Worm (Caenorhabditis elegans) whole organism, L3 larva: ENCODE data around the gene F31E9.3.

Experiments
- R02D3.7 ChIP-seq: fragments of 150-350 bp; optimal IDR thresholded peaks from 2 replicates; lab custom pipeline; 2014; ENCODE audit warnings: missing biosample characterization, missing genetic modification characterization
- ZK546.5 ChIP-seq: sonication (generic microtip); optimal IDR thresholded peaks from 2 replicates; lab custom pipeline; 2017; ENCODE audit warnings: missing biosample characterization, missing genetic modification characterization
- aly-2 ChIP-seq: fragments of 150-350 bp; optimal IDR thresholded peaks from 2 replicates; lab custom pipeline; 2014; ENCODE audit warnings: missing biosample characterization, missing genetic modification characterization
- ama-1 ChIP-seq: fragments of 150-350 bp; optimal IDR thresholded peaks from 2 replicates; lab custom pipeline; 2018
- ceh-16 ChIP-seq: sonication (generic microtip); optimal IDR thresholded peaks from 2 replicates; lab custom pipeline; 2017; ENCODE audit warnings: missing biosample characterization, missing genetic modification characterization
- ceh-28 ChIP-seq: fragments of 150-350 bp; optimal IDR thresholded peaks from 2 replicates; lab custom pipeline; 2014; ENCODE audit warnings: missing biosample characterization, missing genetic modification reagents, missing genetic modification characterization
- ceh-82 ChIP-seq: fragments of 150-350 bp; optimal IDR thresholded peaks from 2 replicates; lab custom pipeline; 2014; ENCODE audit warnings: missing biosample characterization, missing genetic modification characterization
- egl-27 ChIP-seq: sonication (generic microtip); optimal IDR thresholded peaks from 4 replicates; lab custom pipeline; 2017; ENCODE audit warnings: missing biosample characterization, missing genetic modification reagents, missing genetic modification characterization
- elt-1 ChIP-seq: fragments of 150-350 bp; optimal IDR thresholded peaks from 2 replicates; lab custom pipeline; 2014; ENCODE audit warnings: missing biosample characterization, missing genetic modification characterization
- elt-2 ChIP-seq: sonication (generic microtip); optimal IDR thresholded peaks from 2 replicates; lab custom pipeline; 2016; ENCODE audit warnings: missing genetic modification reagents, mild to moderate bottlenecking, missing genetic modification characterization, missing compliant biosample characterization
- fkh-10 ChIP-seq: sonication (generic microtip); optimal IDR thresholded peaks from 2 replicates; lab custom pipeline; 2017; ENCODE audit warnings: missing biosample characterization, missing genetic modification reagents, missing genetic modification characterization
- fkh-2 ChIP-seq: fragments of 150-350 bp; optimal IDR thresholded peaks from 2 replicates; lab custom pipeline; 2014; ENCODE audit warnings: missing biosample characterization, missing genetic modification reagents, missing genetic modification characterization
- fos-1 ChIP-seq: fragments of 150-350 bp; optimal IDR thresholded peaks from 2 replicates; lab custom pipeline; 2014; ENCODE audit warnings: missing biosample characterization, missing genetic modification characterization
- jun-1 ChIP-seq: fragments of 150-350 bp; optimal IDR thresholded peaks from 2 replicates; lab custom pipeline; 2014; ENCODE audit warnings: missing biosample characterization, missing genetic modification reagents, missing genetic modification characterization
- lin-39 ChIP-seq: fragments of 150-350 bp; optimal IDR thresholded peaks from 2 replicates; lab custom pipeline; 2018; ENCODE audit warnings: missing biosample characterization, missing genetic modification reagents, missing genetic modification characterization
- lsy-12 ChIP-seq: sonication (generic microtip); optimal IDR thresholded peaks from 2 replicates; lab custom pipeline; 2016; ENCODE audit warnings: mild to moderate bottlenecking, missing genetic modification characterization, missing compliant biosample characterization
- mml-1 ChIP-seq: fragments of 150-350 bp; sonication (generic microtip); optimal IDR thresholded peaks from 3 replicates; lab custom pipeline; 2014; ENCODE audit warnings: missing biosample characterization, missing genetic modification characterization
- nfya-1 ChIP-seq: sonication (generic microtip); optimal IDR thresholded peaks from 2 replicates; lab custom pipeline; 2017; ENCODE audit warnings: missing genetic modification characterization, mild to moderate bottlenecking, missing compliant biosample characterization, antibody characterized with exemption, moderate library complexity; ENCODE audit not compliant: insufficient read depth
- nhr-12 ChIP-seq: fragments of 150-350 bp; optimal IDR thresholded peaks from 2 replicates; lab custom pipeline; 2014; ENCODE audit warnings: missing biosample characterization, missing genetic modification characterization
- nhr-237 ChIP-seq: fragments of 150-350 bp; optimal IDR thresholded peaks from 2 replicates; lab custom pipeline; 2014; ENCODE audit warnings: missing biosample characterization, missing genetic modification characterization
- nhr-25 ChIP-seq: sonication (generic microtip); optimal IDR thresholded peaks from 2 replicates; lab custom pipeline; 2017; ENCODE audit warnings: missing biosample characterization, missing genetic modification characterization
- nhr-28 ChIP-seq: fragments of 150-350 bp; optimal IDR thresholded peaks from 2 replicates; lab custom pipeline; 2014; ENCODE audit warnings: missing biosample characterization, missing genetic modification characterization
- nhr-67 ChIP-seq: fragments of 150-350 bp; optimal IDR thresholded peaks from 2 replicates; lab custom pipeline; 2014; ENCODE audit warnings: missing biosample characterization, missing genetic modification characterization
- nhr-76 ChIP-seq: fragments of 150-350 bp; sonication (generic microtip); optimal IDR thresholded peaks from 5 replicates; lab custom pipeline; 2014; ENCODE audit warnings: missing biosample characterization, missing genetic modification characterization
- pha-4 ChIP-seq: fragments of 150-350 bp; optimal IDR thresholded peaks from 2 replicates; lab custom pipeline; 2014; ENCODE audit warnings: missing biosample characterization, missing genetic modification reagents, missing genetic modification characterization
- pqm-1 ChIP-seq: fragments of 150-350 bp; optimal IDR thresholded peaks from 2 replicates; lab custom pipeline; 2017; ENCODE audit warnings: missing biosample characterization, missing genetic modification characterization, inconsistent platforms
- sea-2 ChIP-seq: fragments of 150-350 bp; sonication (generic microtip); optimal IDR thresholded peaks from 4 replicates; lab custom pipeline; 2014; ENCODE audit warnings: missing biosample characterization, missing genetic modification reagents, missing genetic modification characterization
- skn-1 ChIP-seq: fragments of 150-350 bp; optimal IDR thresholded peaks from 2 replicates; lab custom pipeline; 2014; ENCODE audit warnings: missing biosample characterization, missing genetic modification characterization
- snpc-4 ChIP-seq: fragments of 150-350 bp; optimal IDR thresholded peaks from 2 replicates; lab custom pipeline; 2014; ENCODE audit warnings: missing biosample characterization, missing genetic modification characterization
- tbx-2 ChIP-seq: sonication (generic microtip); optimal IDR thresholded peaks from 2 replicates; lab custom pipeline; 2016; ENCODE audit warnings: mild to moderate bottlenecking, missing genetic modification characterization, missing compliant biosample characterization
- unc-39 ChIP-seq: sonication (generic microtip); optimal IDR thresholded peaks from 4 replicates; lab custom pipeline; 2017; ENCODE audit warnings: missing biosample characterization, missing genetic modification characterization
- zag-1 ChIP-seq: fragments of 150-350 bp; optimal IDR thresholded peaks from 2 replicates; lab custom pipeline; 2014; ENCODE audit warnings: missing biosample characterization, missing genetic modification characterization
- ztf-4 ChIP-seq: fragments of 150-350 bp; optimal IDR thresholded peaks from 2 replicates; lab custom pipeline; 2014; ENCODE audit warnings: missing biosample characterization, missing genetic modification characterization

The F31E9.3 gene

DNA sequence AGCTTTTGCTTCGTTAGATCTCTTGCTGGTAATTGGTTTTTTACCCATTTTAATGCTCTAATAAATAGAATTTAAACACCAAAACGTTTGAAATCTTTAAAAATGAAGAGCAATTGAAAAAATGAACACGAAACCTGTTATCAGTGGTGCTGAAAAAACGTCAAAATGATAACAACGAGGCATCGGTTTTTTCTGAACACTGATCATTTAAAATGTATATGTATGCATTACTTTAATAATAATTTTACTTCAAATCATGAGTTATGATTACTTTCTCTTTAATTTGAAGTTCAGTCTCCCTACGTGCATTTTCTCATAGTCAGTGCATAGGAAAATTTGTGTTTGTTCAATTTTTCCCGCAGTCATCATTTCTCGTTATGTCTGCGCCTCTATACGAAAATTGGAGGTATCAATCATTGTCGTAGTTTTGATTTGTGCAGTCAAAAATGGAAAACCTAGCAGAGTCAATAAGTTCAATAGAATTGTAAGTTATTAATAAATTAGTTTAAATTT lies at the start of gene F31E9.3:
TSS of gene F31E9.3 (plus strand) at position 194 of the 513 bp plus-strand sequence.
- TF ChIP-seq mml-1 = no peak
- peak; percentile 70 for TF ChIP-seq elt-2 (tag; lab: Kevin White, UChicago)
- no peak for TF ChIP-seq ama-1 (lab: Kevin White, UChicago)
- TF ChIP-seq pha-4 (tag; lab: Kevin White, UChicago) = peak; percentile 13
- TF ChIP-seq nhr-76 = no peak

DNA sequence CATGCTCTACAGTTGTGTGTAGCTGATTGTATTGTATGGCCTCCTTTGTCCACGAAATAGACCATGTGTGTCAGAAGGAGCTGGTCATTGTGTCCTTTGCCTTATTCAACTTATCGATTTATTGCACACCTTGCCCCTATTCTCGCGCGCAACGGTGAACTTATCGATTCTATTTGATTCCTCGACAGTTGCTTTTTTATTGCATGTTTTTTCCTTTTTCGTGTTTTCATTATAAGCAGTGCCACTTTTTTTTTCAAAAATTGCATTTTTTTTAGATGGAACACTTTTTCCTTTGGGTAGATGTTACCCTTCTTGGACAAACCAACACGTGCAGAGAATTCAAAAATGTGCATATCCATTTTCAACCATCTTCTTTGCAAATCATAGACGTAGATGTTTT lies 49.1 kb upstream of the F31E9.3 start, which contains the start of gene K10G4.10:
TSS of gene K10G4.10 (plus strand) at position 301 of the 400 bp plus-strand sequence.
- no peak for TF ChIP-seq aly-2 (tag; lab: Kevin White, UChicago)
- TF ChIP-seq tbx-2 (tag; lab: Kevin White, UChicago) = no peak
- TF ChIP-seq nhr-25 (tag; lab: Kevin White, UChicago) = no peak
- TF ChIP-seq nhr-28 (tag; lab: Kevin White, UChicago) = no peak
- TF ChIP-seq jun-1 (tag; lab: Kevin White, UChicago) = no peak
- no peak for TF ChIP-seq sea-2 (GFP tag; lab: Kevin White, UChicago)
- TF ChIP-seq fkh-2 (tag; lab: Kevin White, UChicago) = no peak
- TF ChIP-seq nhr-12 (tag; lab: Kevin White, UChicago) = no peak
- TF ChIP-seq, all 47 proteins: peak for 0

DNA sequence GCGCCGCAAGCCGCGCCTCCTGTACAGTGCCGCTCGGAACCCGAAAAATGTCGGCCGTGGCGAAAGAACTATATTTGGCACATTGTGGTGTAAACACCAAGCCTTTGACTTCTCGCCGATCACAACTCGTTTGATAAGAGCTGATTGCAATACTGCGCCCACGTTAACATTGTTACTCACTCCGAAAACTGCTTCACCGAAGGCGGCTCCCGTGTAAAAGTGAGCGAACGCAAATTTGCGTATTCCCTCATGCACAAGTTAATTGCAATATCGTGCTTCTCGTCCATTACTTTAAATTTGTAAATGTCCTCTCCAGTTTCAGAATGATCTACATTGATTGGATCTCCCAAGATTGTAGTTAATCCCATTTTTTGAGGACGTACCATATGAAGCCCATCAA lies 38.2 kb upstream of the F31E9.3 start:
- no peak for TF ChIP-seq nhr-25 (tag; lab: Kevin White, UChicago)
- TF ChIP-seq ceh-82 (tag; lab: Kevin White, UChicago) = no peak
- TF ChIP-seq R02D3.7 = no peak
- TF ChIP-seq lsy-12 (tag; lab: Kevin White, UChicago) = no peak

- TF ChIP-seq nhr-28 (tag; lab: Kevin White, UChicago) = no peak
- no peak for TF ChIP-seq mml-1
- TF ChIP-seq fkh-10 (GFP tag; lab: Kevin White, UChicago) = no peak
- TF ChIP-seq ZK546.5 = no peak
- no peak for TF ChIP-seq fos-1 (tag; lab: Kevin White, UChicago)
- no peak for TF ChIP-seq nhr-67 (tag; lab: Kevin White, UChicago)
- no peak for TF ChIP-seq ztf-4
- TF ChIP-seq snpc-4 (tag; lab: Kevin White, UChicago) = no peak
- no peak for TF ChIP-seq nfya-1 (tag; lab: Kevin White, UChicago)
- TF ChIP-seq skn-1 (tag; lab: Kevin White, UChicago) = no peak
- no peak for TF ChIP-seq nhr-12 (tag; lab: Kevin White, UChicago)
- TF ChIP-seq nhr-237 (tag; lab: Kevin White, UChicago) = no peak
- no peak for TF ChIP-seq sea-2 (GFP tag; lab: Kevin White, UChicago)
- no peak for TF ChIP-seq lsy-12 (tag; lab: Kevin White, UChicago)
- no peak for TF ChIP-seq jun-1 (tag; lab: Kevin White, UChicago)
- TF ChIP-seq, all 47 proteins: peak for 0
Observed at ce11 chrV:17292740-17293139, 29.6 kb upstream of the F31E9.3 start.

- no peak for TF ChIP-seq zag-1 (tag; lab: Kevin White, UChicago)
- no peak for TF ChIP-seq nhr-12 (tag; lab: Kevin White, UChicago)
- TF ChIP-seq fkh-10 (GFP tag; lab: Kevin White, UChicago) = no peak
- no peak for TF ChIP-seq fos-1 (tag; lab: Kevin White, UChicago)
- TF ChIP-seq fkh-2 (tag; lab: Kevin White, UChicago) = no peak
- TF ChIP-seq pqm-1 (tag; lab: Kevin White, UChicago) = no peak
- no peak for TF ChIP-seq lin-39 (tag; lab: Kevin White, UChicago)
- no peak for TF ChIP-seq egl-27 (tag; lab: Kevin White, UChicago)
- TF ChIP-seq unc-39 (tag; lab: Kevin White, UChicago) = no peak
- TF ChIP-seq snpc-4 (tag; lab: Kevin White, UChicago) = no peak
- TF ChIP-seq ceh-28 (tag; lab: Kevin White, UChicago) = no peak
- TF ChIP-seq elt-1 = no peak
- TF ChIP-seq ceh-16 (tag; lab: Kevin White, UChicago) = no peak
Observed at ce11 chrV:17296443-17296842, 25.9 kb upstream of the F31E9.3 start.
